Worm (Caenorhabditis elegans): ENCODE data around the gene Y56A3A.6.
A peak's percentile ranks its signal among the peaks of the same experiment; 100 is the strongest.

Gene Y56A3A.6

ce11 chrIII:11833449-11833848 is 45.2 kb downstream of the Y56A3A.6 start:
- TF ChIP-seq duxl-1 (tag; optimal IDR thresholded peaks at IDR 0.05; ENCODE audit: poor library complexity) = no peak
- peak; percentile 64 for TF ChIP-seq set-16 (GFP tag; IDR thresholded peaks at IDR 0.05)

DNA sequence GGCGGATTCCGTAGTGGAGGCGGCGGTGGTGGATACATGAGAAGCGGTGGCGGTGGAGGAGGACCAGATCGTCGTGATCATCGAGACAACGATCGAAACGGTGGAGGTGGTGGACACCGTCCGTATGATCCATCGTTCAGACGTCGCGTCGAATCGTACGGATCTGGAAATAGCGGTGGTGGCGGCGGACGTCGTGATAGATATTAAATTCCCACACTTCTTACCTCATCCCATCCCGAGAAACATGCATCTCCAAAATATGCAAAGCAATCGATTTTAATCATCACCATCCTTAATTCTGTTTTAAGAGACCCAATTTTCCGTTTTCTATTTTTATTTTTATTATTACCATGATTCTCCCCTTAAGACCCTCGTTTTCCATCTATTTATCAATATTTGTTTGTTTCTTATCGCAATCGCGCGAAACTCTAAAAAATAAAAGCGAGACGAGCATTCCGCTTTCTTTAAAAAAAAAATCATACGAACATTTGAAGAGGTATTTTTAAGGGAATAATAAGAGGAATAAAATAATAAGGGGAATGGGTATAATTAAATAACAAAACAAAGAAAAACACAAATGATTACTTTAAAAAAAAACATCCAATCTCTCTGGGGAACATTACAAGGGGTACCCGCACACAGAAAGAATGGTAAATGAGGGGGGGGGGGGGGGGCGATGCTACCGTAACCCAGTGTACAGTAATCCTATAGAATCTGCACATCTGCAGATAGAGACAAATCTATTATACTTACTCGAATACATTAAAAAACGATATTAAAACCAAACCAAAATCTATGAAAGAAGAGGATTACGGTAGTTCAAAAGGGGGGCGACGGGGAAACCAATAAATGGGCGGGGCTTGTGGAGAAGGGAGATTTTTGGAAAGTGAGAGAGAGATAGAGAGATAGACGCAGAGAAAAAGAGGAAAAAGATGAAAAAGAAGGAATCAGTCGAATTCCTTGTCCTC is 47.8 kb downstream of the Y56A3A.6 start:
- 0 out of 4 replicates have a peak, but pooled peaks have one; percentile 34 to 60 for TF ChIP-seq madf-5 (GFP tag; IDR thresholded peaks at IDR 0.05)
- 0 out of 2 replicates have a peak, but pooled peaks have one; percentile 20 for TF ChIP-seq Y48G9A.11 (GFP tag; IDR thresholded peaks at IDR 0.05)
- TF ChIP-seq nhr-102 (tag; optimal IDR thresholded peaks at IDR 0.05) = no peak
- no peak for TF ChIP-seq dpl-1 (GFP tag; optimal IDR thresholded peaks at IDR 0.05)
- 0 out of 2 replicates have a peak, but pooled peaks have one; percentile 5 for TF ChIP-seq dmd-8 (GFP tag; IDR thresholded peaks at IDR 0.05)
- peak in 1 of 2 experiments; percentile 25 for TF ChIP-seq daf-16 (GFP tag; optimal IDR thresholded peaks at IDR 0.05)
- TF ChIP-seq daf-16 (tag; optimal IDR thresholded peaks at IDR 0.05) = peak; percentile 57
- no peak for TF ChIP-seq hlh-30 (tag; optimal IDR thresholded peaks at IDR 0.05; ENCODE audit: insufficient read depth)
- TF ChIP-seq arid-1 (GFP tag; conservative IDR thresholded peaks at IDR 0.05) = peak; percentile 48; the same call in 1 of the 2 replicates
- TF ChIP-seq lin-1 (GFP tag; IDR thresholded peaks at IDR 0.05) = no peak
- TF ChIP-seq lin-38 (GFP tag; IDR thresholded peaks at IDR 0.05) = peak; percentile 53
- TF ChIP-seq ces-1 (GFP tag; optimal IDR thresholded peaks at IDR 0.05) = no peak
- no peak for TF ChIP-seq F26F4.8 (GFP tag; conservative IDR thresholded peaks at IDR 0.05)
- TF ChIP-seq mes-2 (tag; optimal IDR thresholded peaks at IDR 0.05; ENCODE audit: poor library complexity, severe bottlenecking) = peak; percentile 40
- TF ChIP-seq ceh-20 (GFP tag; IDR thresholded peaks at IDR 0.05) = peak; percentile 58
- TF ChIP-seq madf-9 (GFP tag; conservative IDR thresholded peaks at IDR 0.05) = 0 out of 2 replicates have a peak, but pooled peaks have one; percentile 34
- peak; percentile 38 for TF ChIP-seq mep-1 (tag; optimal IDR thresholded peaks at IDR 0.05)
- TF ChIP-seq spr-3 (GFP tag; optimal IDR thresholded peaks at IDR 0.05) = peak; percentile 42
- TF ChIP-seq aly-2 (tag; optimal IDR thresholded peaks at IDR 0.05) = peak; percentile 34
- TF ChIP-seq hlh-11 (tag; optimal IDR thresholded peaks at IDR 0.05) = peak; percentile 4
- peak; percentile 66; the same call in 1 of the 2 replicates for TF ChIP-seq dmd-9 (GFP tag; IDR thresholded peaks at IDR 0.05)
- TF ChIP-seq tra-1 (GFP tag; IDR thresholded peaks at IDR 0.05) = peak; percentile 53; the same call in 1 of the 2 replicates
- TF ChIP-seq hif-1 (tag; optimal IDR thresholded peaks at IDR 0.05) = peak in 1 of 2 experiments; percentile 30
- TF ChIP-seq lim-7 (GFP tag; IDR thresholded peaks at IDR 0.05) = peak; percentile 56
- TF ChIP-seq unc-130 (GFP tag; optimal IDR thresholded peaks at IDR 0.05) = peak; percentile 4
- TF ChIP-seq nhr-42 (GFP tag; IDR thresholded peaks at IDR 0.05) = 0 out of 2 replicates have a peak, but pooled peaks have one; percentile 28
- TF ChIP-seq mdt-29 (GFP tag; IDR thresholded peaks at IDR 0.05) = peak; percentile 69
- 0 out of 2 replicates have a peak, but pooled peaks have one; percentile 10 for TF ChIP-seq ZK337.2 (GFP tag; IDR thresholded peaks at IDR 0.05)
- peak; percentile 27; the same call in 1 of the 2 replicates for TF ChIP-seq pha-4 (GFP tag; IDR thresholded peaks at IDR 0.05)
- TF ChIP-seq pha-4 (tag; optimal IDR thresholded peaks at IDR 0.05) = no peak
- 0 out of 2 replicates have a peak, but pooled peaks have one; percentile 8 for TF ChIP-seq ctbp-1 (GFP tag; IDR thresholded peaks at IDR 0.05)
- TF ChIP-seq lsy-2 (tag; optimal IDR thresholded peaks at IDR 0.05) = peak; percentile 7 to 14
- peak; percentile 56 for TF ChIP-seq php-3 (GFP tag; IDR thresholded peaks at IDR 0.05)
- peak; percentile 32 for TF ChIP-seq nhr-111 (GFP tag; optimal IDR thresholded peaks at IDR 0.05)
- 0 out of 2 replicates have a peak, but pooled peaks have one; percentile 7 for TF ChIP-seq vab-7 (GFP tag; IDR thresholded peaks at IDR 0.05)
- TF ChIP-seq nhr-25 (tag; optimal IDR thresholded peaks at IDR 0.05; ENCODE audit: borderline replicate concordance, insufficient read depth) = no peak
- peak; percentile 57; the same call in 1 of the 2 replicates for TF ChIP-seq T26A8.4 (GFP tag; IDR thresholded peaks at IDR 0.05)
- no peak for TF ChIP-seq lir-3 (tag; optimal IDR thresholded peaks at IDR 0.05)
- peak; percentile 61 for TF ChIP-seq ama-1 (optimal IDR thresholded peaks at IDR 0.05)
- TF ChIP-seq hmg-1.1 (GFP tag; IDR thresholded peaks at IDR 0.05) = peak; percentile 41; the same call in 1 of the 2 replicates
- TF ChIP-seq snpc-1.2 (GFP tag; IDR thresholded peaks at IDR 0.05) = peak; percentile 69
- TF ChIP-seq dmd-6 (GFP tag; IDR thresholded peaks at IDR 0.05) = peak; percentile 16; the same call in 1 of the 2 replicates

All from whole organism, L4 larva.